Worm (Caenorhabditis elegans): Measurements from ENCODE around the gene fbxa-48.

fbxa-48 gene

DNA sequence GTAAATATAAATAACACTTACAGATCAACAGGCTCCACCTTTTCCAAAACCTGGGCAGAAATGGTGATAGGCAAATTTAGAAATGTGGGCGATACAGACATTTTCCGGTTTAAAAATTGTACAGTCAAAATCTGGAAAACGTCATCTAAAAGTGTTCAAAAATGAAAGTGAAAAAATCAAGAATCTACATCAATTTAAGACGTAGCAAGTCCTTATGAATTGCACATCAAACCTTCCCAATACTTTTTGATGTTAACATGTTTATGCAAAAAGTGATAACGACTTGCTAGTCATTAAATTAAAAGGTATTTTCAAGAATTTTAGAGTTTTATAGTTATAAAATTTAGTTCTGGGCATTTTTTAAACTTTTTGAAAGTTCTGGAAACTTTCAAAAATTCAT lies 20.6 kb downstream of the fbxa-48 start, which contains the start of gene fbxa-7:
fbxa-7 (minus strand) TSS at position 101 of the 400 bp plus-strand sequence.
- TF ChIP-seq unc-62 (GFP tag; optimal IDR thresholded peaks at IDR 0.05) (no peak), M03D4.4 (tag; optimal IDR thresholded peaks at IDR 0.05) (no peak), nhr-76 (tag; optimal IDR thresholded peaks at IDR 0.05) (no peak), mep-1 (tag; optimal IDR thresholded peaks at IDR 0.05) (no peak)

DNA sequence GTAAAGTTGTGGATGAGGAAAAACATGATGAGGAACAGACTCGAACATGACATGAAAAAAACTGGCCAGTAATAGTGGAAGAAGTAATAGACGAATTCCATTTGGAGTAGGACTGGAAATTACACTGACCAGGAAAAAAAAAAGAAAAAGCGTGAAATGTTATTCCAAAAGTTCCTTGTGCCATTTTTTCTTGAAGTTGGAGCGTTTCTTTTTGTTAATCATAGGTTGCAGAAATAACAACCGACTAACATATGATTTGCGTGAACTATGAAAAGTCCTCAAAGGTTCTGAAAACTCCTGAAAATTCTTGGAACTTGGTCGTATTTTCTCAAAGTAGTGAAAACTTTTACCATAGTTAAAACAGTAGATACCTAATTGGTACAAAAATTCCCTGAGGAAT lies 26.2 kb downstream of the fbxa-48 start, which contains the start of gene srd-67:
srd-67 (minus strand) TSS at position 101 of the 400 bp plus-strand sequence.
- TF ChIP-seq ceh-43 (GFP tag; optimal IDR thresholded peaks at IDR 0.05) (no peak), sptf-1 (tag; optimal IDR thresholded peaks at IDR 0.05) (no peak), nhr-237 (tag; optimal IDR thresholded peaks at IDR 0.05) (no peak), unc-120 (tag; optimal IDR thresholded peaks at IDR 0.05; ENCODE audit: poor library complexity, severe bottlenecking) (no peak), nhr-28 (tag; optimal IDR thresholded peaks at IDR 0.05) (no peak), snpc-4 (tag; optimal IDR thresholded peaks at IDR 0.05) (no peak), ces-1 (GFP tag; optimal IDR thresholded peaks at IDR 0.05) (no peak)

DNA sequence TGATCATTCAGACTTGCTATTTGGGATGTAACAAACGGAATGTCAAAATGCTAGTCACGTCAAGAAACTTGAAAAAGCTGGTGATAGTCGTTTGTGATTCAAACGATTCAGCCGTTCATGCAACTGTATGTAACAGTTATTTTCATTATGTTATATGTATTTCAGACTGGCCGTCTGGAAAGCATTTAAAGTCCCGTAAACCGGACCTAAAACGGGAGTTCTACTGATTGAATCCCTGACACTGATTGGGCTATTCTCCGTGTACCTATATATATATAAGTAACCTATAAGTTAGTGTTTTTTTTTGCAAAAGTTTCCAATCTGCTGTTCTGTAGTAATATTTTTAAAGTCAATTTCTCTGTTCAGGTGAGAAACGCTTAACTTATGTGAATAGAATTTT lies 28.4 kb downstream of the fbxa-48 start:
- no peak for TF ChIP-seq cnd-1 (tag; optimal IDR thresholded peaks at IDR 0.05)
- no peak for TF ChIP-seq ham-2 (GFP tag; optimal IDR thresholded peaks at IDR 0.05)
- no peak for TF ChIP-seq zip-8 (tag; optimal IDR thresholded peaks at IDR 0.05)
- no peak for TF ChIP-seq tbx-8 (GFP tag; optimal IDR thresholded peaks at IDR 0.05)
- no peak for TF ChIP-seq unc-62 (GFP tag; optimal IDR thresholded peaks at IDR 0.05)
- no peak for TF ChIP-seq lin-13 (tag; optimal IDR thresholded peaks at IDR 0.05)
- TF ChIP-seq lsy-2 (tag; optimal IDR thresholded peaks at IDR 0.05) = no peak
- TF ChIP-seq hlh-1 (tag; optimal IDR thresholded peaks at IDR 0.05) = no peak
- TF ChIP-seq snpc-4 (tag; optimal IDR thresholded peaks at IDR 0.05) = no peak
- no peak for TF ChIP-seq flh-1 (GFP tag; optimal IDR thresholded peaks at IDR 0.05)
- TF ChIP-seq mls-2 (tag; optimal IDR thresholded peaks at IDR 0.05) = no peak
- TF ChIP-seq pha-4 (tag; optimal IDR thresholded peaks at IDR 0.05) = no peak
- no peak for TF ChIP-seq lin-32 (GFP tag; optimal IDR thresholded peaks at IDR 0.05)
- no peak for TF ChIP-seq sptf-1 (tag; optimal IDR thresholded peaks at IDR 0.05)
- no peak for TF ChIP-seq ces-1 (GFP tag; optimal IDR thresholded peaks at IDR 0.05)
- no peak for TF ChIP-seq bed-3 (GFP tag; optimal IDR thresholded peaks at IDR 0.05)
- TF ChIP-seq nhr-237 (tag; optimal IDR thresholded peaks at IDR 0.05) = no peak

DNA sequence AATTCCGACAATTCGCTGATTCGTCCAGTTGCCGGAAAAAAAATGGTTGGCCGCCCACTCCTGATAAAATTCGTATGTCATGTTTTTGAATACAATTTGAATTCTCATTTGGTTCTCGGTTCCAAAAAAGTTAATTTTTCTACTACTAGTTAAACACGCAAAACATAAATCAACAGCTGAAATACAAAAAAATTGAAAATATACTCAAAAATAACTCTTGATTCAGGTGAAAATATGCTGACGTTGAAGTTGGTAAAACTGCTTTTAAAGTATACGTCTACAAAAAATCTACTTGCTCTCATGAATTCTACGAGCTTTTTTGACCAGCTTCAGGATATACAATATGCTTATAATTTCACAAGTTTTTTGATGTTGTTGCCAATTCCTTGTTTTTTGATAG lies 31.5 kb downstream of the fbxa-48 start, which contains the start of gene srz-56:
srz-56 (plus strand) TSS at position 301 of the 400 bp plus-strand sequence.
- TF ChIP-seq unc-62 (GFP tag; optimal IDR thresholded peaks at IDR 0.05) (no peak), pha-4 (tag; optimal IDR thresholded peaks at IDR 0.05) (no peak), hlh-1 (tag; optimal IDR thresholded peaks at IDR 0.05) (no peak), ceh-43 (GFP tag; optimal IDR thresholded peaks at IDR 0.05) (no peak), elt-3 (tag; optimal IDR thresholded peaks at IDR 0.05) (no peak), nhr-76 (tag; optimal IDR thresholded peaks at IDR 0.05) (no peak), ztf-11 (tag; optimal IDR thresholded peaks at IDR 0.05) (no peak), mab-5 (tag; optimal IDR thresholded peaks at IDR 0.05) (no peak), flh-1 (GFP tag; optimal IDR thresholded peaks at IDR 0.05) (no peak), tbx-8 (GFP tag; optimal IDR thresholded peaks at IDR 0.05) (no peak)

DNA sequence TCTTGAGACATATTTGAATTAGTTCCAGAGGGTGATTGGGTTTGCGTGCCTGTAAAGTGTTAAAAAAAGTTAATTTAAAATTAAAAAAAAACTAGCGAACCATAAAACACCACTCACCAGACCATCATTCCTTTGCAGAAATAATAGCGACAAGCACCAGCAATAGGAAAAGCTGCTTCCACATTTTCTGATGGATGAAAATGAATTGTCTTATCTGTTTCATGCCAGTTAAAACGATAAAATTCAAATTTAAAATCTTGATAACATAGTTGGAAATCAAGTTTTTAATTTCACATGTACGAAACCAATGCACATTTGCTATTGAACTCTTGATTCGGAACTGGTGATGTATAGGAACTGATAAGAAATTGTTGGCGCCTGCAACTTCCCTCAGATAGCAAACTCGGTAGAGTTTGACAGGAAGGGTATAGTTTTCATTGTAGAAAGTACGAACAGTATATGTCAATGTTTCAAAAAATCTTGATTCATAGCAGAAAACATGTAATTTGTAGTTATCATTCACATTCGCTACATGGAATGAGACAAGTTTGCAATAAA lies 32.3 kb downstream of the fbxa-48 start, which contains the start of gene C39B5.10:
C39B5.10 (minus strand) TSS at position 51 of the 558 bp plus-strand sequence.
- TF ChIP-seq sem-2 (GFP tag; optimal IDR thresholded peaks at IDR 0.05) (no peak), bed-3 (GFP tag; optimal IDR thresholded peaks at IDR 0.05) (no peak), blmp-1 (tag; optimal IDR thresholded peaks at IDR 0.05) (no peak), nhr-76 (tag; optimal IDR thresholded peaks at IDR 0.05) (no peak), unc-62 (GFP tag; optimal IDR thresholded peaks at IDR 0.05) (no peak), snpc-4 (tag; optimal IDR thresholded peaks at IDR 0.05) (no peak), flh-1 (GFP tag; optimal IDR thresholded peaks at IDR 0.05) (no peak), elt-3 (tag; optimal IDR thresholded peaks at IDR 0.05) (no peak), ceh-83 (GFP tag; optimal IDR thresholded peaks at IDR 0.05) (no peak), M03D4.4 (tag; optimal IDR thresholded peaks at IDR 0.05) (no peak), tbx-8 (GFP tag; optimal IDR thresholded peaks at IDR 0.05) (no peak), pha-4 (tag; optimal IDR thresholded peaks at IDR 0.05) (no peak), ceh-43 (GFP tag; optimal IDR thresholded peaks at IDR 0.05) (no peak)

Measured in whole organism, mixed stage, embryonic.